Worm (Caenorhabditis elegans) whole organism, L1 larva: ENCODE measurements around the gene tctn-1.

Source experiments
- F16B12.6 ChIP-seq: fragments of 150-350 bp; optimal IDR thresholded peaks from 2 replicates; lab custom pipeline; 2014; ENCODE audit warnings: missing biosample characterization, missing genetic modification characterization
- aha-1 ChIP-seq: fragments of 150-350 bp; optimal IDR thresholded peaks from 2 replicates; lab custom pipeline; 2014; ENCODE audit warnings: missing biosample characterization, missing genetic modification characterization
- aly-2 ChIP-seq: fragments of 150-350 bp; optimal IDR thresholded peaks from 2 replicates; lab custom pipeline; 2014; ENCODE audit warnings: missing biosample characterization, missing genetic modification characterization
- blmp-1 ChIP-seq: fragments of 150-350 bp; optimal IDR thresholded peaks from 2 replicates; lab custom pipeline; 2014; ENCODE audit warnings: missing biosample characterization, missing genetic modification characterization
- ceh-8 ChIP-seq: fragments of 200-800 bp; sonication (Bioruptor generic); optimal IDR thresholded peaks from 2 replicates; lab custom pipeline; 2018; ENCODE audit warnings: mild to moderate bottlenecking, missing genetic modification characterization, moderate library complexity, missing compliant biosample characterization
- ceh-82 ChIP-seq, 3 experiments: fragments of 150-350 bp in 1 of 3; sonication (generic microtip) in 2 of 3; optimal IDR thresholded peaks; 2 replicates each; lab custom pipeline; 2014 to 2017; ENCODE audit warnings: missing biosample characterization in 3 of 3, missing genetic modification characterization in 3 of 3
- ceh-90 ChIP-seq: sonication (generic microtip); optimal IDR thresholded peaks from 2 replicates; lab custom pipeline; 2016; ENCODE audit warnings: missing genetic modification characterization, missing compliant biosample characterization
- efl-1 ChIP-seq, 4 experiments: fragments of 150-350 bp; optimal IDR thresholded peaks in 3 of 4; peaks in 1 of 4; 1 replicate in 1 of 4; 2 replicates in 3 of 4; lab custom pipeline; 2014; ENCODE audit warnings: missing biosample characterization in 2 of 4, missing genetic modification characterization in 2 of 4, missing genetic modification reagents in 2 of 4
- egl-27 ChIP-seq, 2 experiments: fragments of 150-350 bp in 1 of 2; sonication (generic microtip); optimal IDR thresholded peaks; 3 replicates each; lab custom pipeline; 2017 to 2018; ENCODE audit warnings: missing biosample characterization in 2 of 2, missing genetic modification characterization in 2 of 2, missing genetic modification reagents in 2 of 2
- elt-2 ChIP-seq: sonication (generic microtip); optimal IDR thresholded peaks from 2 replicates; lab custom pipeline; 2016; ENCODE audit warnings: missing genetic modification characterization, mild to moderate bottlenecking, inconsistent platforms, missing compliant biosample characterization, missing genetic modification reagents
- elt-3 ChIP-seq, 6 experiments: fragments of 150-350 bp in 1 of 6; sonication (generic microtip); optimal IDR thresholded peaks; 2 replicates each; lab custom pipeline; 2017 to 2018; ENCODE audit warnings: missing biosample characterization in 6 of 6, missing genetic modification characterization in 6 of 6, inconsistent platforms in 1 of 6
- fkh-8 ChIP-seq: sonication (generic microtip); optimal IDR thresholded peaks from 2 replicates; lab custom pipeline; 2016; ENCODE audit warnings: mild to moderate bottlenecking, missing genetic modification characterization, missing compliant biosample characterization
- hlh-17 ChIP-seq: fragments of 200-800 bp; sonication (Bioruptor generic); optimal IDR thresholded peaks from 2 replicates; lab custom pipeline; 2018; ENCODE audit warnings: missing genetic modification characterization, mild to moderate bottlenecking, missing compliant biosample characterization, moderate library complexity, borderline replicate concordance
- irx-1 ChIP-seq: sonication (generic microtip); optimal IDR thresholded peaks from 2 replicates; lab custom pipeline; 2016; ENCODE audit warnings: missing genetic modification characterization, missing compliant biosample characterization
- isw-1 ChIP-seq: fragments of 200-800 bp; sonication (Bioruptor generic); IDR thresholded peaks from 2 replicates; pipeline ENCODE4 v1.3.6; 2022; ENCODE audit warnings: missing genetic modification characterization, missing compliant biosample characterization
- jun-1 ChIP-seq: fragments of 150-350 bp; optimal IDR thresholded peaks from 2 replicates; lab custom pipeline; 2014; ENCODE audit warnings: missing biosample characterization, missing genetic modification reagents, missing genetic modification characterization
- lin-13 ChIP-seq: fragments of 150-350 bp; optimal IDR thresholded peaks from 2 replicates; lab custom pipeline; 2014; ENCODE audit warnings: missing biosample characterization, missing genetic modification reagents, missing genetic modification characterization
- lin-14 ChIP-seq: fragments of 200-800 bp; sonication (Bioruptor generic); optimal IDR thresholded peaks from 2 replicates; lab custom pipeline; 2018; ENCODE audit warnings: mild to moderate bottlenecking, missing genetic modification characterization, moderate library complexity, missing compliant biosample characterization
- lin-15B ChIP-seq: fragments of 150-350 bp; sonication (generic microtip); optimal IDR thresholded peaks from 3 replicates; lab custom pipeline; 2014; ENCODE audit warnings: missing biosample characterization, missing genetic modification characterization
- lin-35 ChIP-seq, 2 experiments: fragments of 150-350 bp; optimal IDR thresholded peaks; 2 replicates each; lab custom pipeline; 2014; ENCODE audit warnings: missing biosample characterization in 2 of 2, missing genetic modification characterization in 2 of 2, missing genetic modification reagents in 2 of 2
- lin-39 ChIP-seq: fragments of 150-350 bp; optimal IDR thresholded peaks from 2 replicates; lab custom pipeline; 2014; ENCODE audit warnings: missing biosample characterization, missing genetic modification reagents, missing genetic modification characterization
- lsy-2 ChIP-seq, 2 experiments: fragments of 150-350 bp; optimal IDR thresholded peaks; 2 replicates each; lab custom pipeline; 2014; ENCODE audit warnings: missing biosample characterization in 2 of 2, missing genetic modification characterization in 2 of 2
- mab-9 ChIP-seq: fragments of 200-800 bp; sonication (Bioruptor generic); IDR thresholded peaks from 2 replicates; pipeline ENCODE4 v1.3.6; 2022; ENCODE audit warnings: missing genetic modification reagents, missing genetic modification characterization, missing compliant biosample characterization
- mdl-1 ChIP-seq, 2 experiments: fragments of 150-350 bp; optimal IDR thresholded peaks; 2 replicates each; lab custom pipeline; 2014 to 2017; ENCODE audit warnings: missing biosample characterization in 2 of 2, missing genetic modification characterization in 2 of 2, inconsistent platforms in 1 of 2
- mep-1 ChIP-seq: fragments of 150-350 bp; optimal IDR thresholded peaks from 2 replicates; lab custom pipeline; 2014; ENCODE audit warnings: missing biosample characterization, missing genetic modification characterization
- nhr-11 ChIP-seq: fragments of 150-350 bp; optimal IDR thresholded peaks from 2 replicates; lab custom pipeline; 2014; ENCODE audit warnings: missing biosample characterization, missing genetic modification characterization
- nhr-12 ChIP-seq: sonication (generic microtip); optimal IDR thresholded peaks from 2 replicates; lab custom pipeline; 2017; ENCODE audit warnings: missing biosample characterization, missing genetic modification characterization
- nhr-19 ChIP-seq: fragments of 200-800 bp; sonication (Bioruptor generic); conservative IDR thresholded peaks from 2 replicates; pipeline ENCODE4 v1.3.6; 2022; ENCODE audit warnings: missing genetic modification characterization, missing compliant biosample characterization
- nhr-237 ChIP-seq: fragments of 150-350 bp; optimal IDR thresholded peaks from 2 replicates; lab custom pipeline; 2014; ENCODE audit warnings: missing biosample characterization, missing genetic modification characterization
- nhr-28 ChIP-seq: fragments of 150-350 bp; optimal IDR thresholded peaks from 2 replicates; lab custom pipeline; 2014; ENCODE audit warnings: missing biosample characterization, missing genetic modification characterization
- nhr-47 ChIP-seq: sonication (generic microtip); optimal IDR thresholded peaks from 2 replicates; lab custom pipeline; 2016; ENCODE audit warnings: mild to moderate bottlenecking, missing genetic modification characterization, moderate library complexity, missing compliant biosample characterization
- nhr-71 ChIP-seq: sonication (generic microtip); optimal IDR thresholded peaks from 2 replicates; lab custom pipeline; 2016; ENCODE audit warnings: mild to moderate bottlenecking, missing genetic modification characterization, moderate library complexity, missing compliant biosample characterization
- nhr-85 ChIP-seq: sonication (generic microtip); peaks from one replicate; lab custom pipeline; 2016; ENCODE audit warnings: missing genetic modification characterization, inconsistent platforms, missing compliant biosample characterization
- nhr-90 ChIP-seq: sonication (generic microtip); optimal IDR thresholded peaks from 2 replicates; lab custom pipeline; 2016; ENCODE audit warnings: mild to moderate bottlenecking, missing genetic modification characterization, missing compliant biosample characterization; ENCODE audit not compliant: poor library complexity
- snpc-4 ChIP-seq: fragments of 150-350 bp; optimal IDR thresholded peaks from 2 replicates; lab custom pipeline; 2014; ENCODE audit warnings: missing biosample characterization, missing genetic modification characterization
- snu-23 ChIP-seq: sonication (generic microtip); optimal IDR thresholded peaks from 2 replicates; lab custom pipeline; 2016; ENCODE audit warnings: missing genetic modification characterization, missing compliant biosample characterization
- sptf-1 ChIP-seq: fragments of 150-350 bp; optimal IDR thresholded peaks from 2 replicates; lab custom pipeline; 2014; ENCODE audit warnings: missing biosample characterization, missing genetic modification characterization
- sup-37 ChIP-seq: fragments of 200-800 bp; sonication (Bioruptor generic); optimal IDR thresholded peaks from 2 replicates; lab custom pipeline; 2018; ENCODE audit warnings: mild to moderate bottlenecking, missing genetic modification characterization, missing compliant biosample characterization
- tlp-1 ChIP-seq: fragments of 150-350 bp; optimal IDR thresholded peaks from 2 replicates; lab custom pipeline; 2014; ENCODE audit warnings: missing biosample characterization, missing genetic modification characterization
- unc-130 ChIP-seq: fragments of 150-350 bp; optimal IDR thresholded peaks from 2 replicates; lab custom pipeline; 2017; ENCODE audit warnings: missing biosample characterization, missing genetic modification characterization, inconsistent platforms
- unc-86 ChIP-seq: sonication (generic microtip); optimal IDR thresholded peaks from 2 replicates; lab custom pipeline; 2016; ENCODE audit warnings: missing genetic modification characterization, missing compliant biosample characterization
- unc-98 ChIP-seq: fragments of 200-800 bp; sonication (Bioruptor generic); IDR thresholded peaks from 2 replicates; pipeline ENCODE4 v1.3.6; 2022; ENCODE audit warnings: missing genetic modification characterization, missing compliant biosample characterization
- vab-15 ChIP-seq: sonication (generic microtip); optimal IDR thresholded peaks from 2 replicates; lab custom pipeline; 2017; ENCODE audit warnings: missing genotype, mild to moderate bottlenecking, missing genetic modification characterization, missing compliant biosample characterization
- xbp-1 ChIP-seq: sonication (generic microtip); optimal IDR thresholded peaks from 2 replicates; lab custom pipeline; 2016; ENCODE audit warnings: missing genetic modification characterization, missing compliant biosample characterization
- zag-1 ChIP-seq: fragments of 150-350 bp; optimal IDR thresholded peaks from 2 replicates; lab custom pipeline; 2014; ENCODE audit warnings: missing biosample characterization, missing genetic modification characterization
- ztf-4 ChIP-seq: fragments of 150-350 bp; optimal IDR thresholded peaks from 2 replicates; lab custom pipeline; 2014; ENCODE audit warnings: missing biosample characterization, missing genetic modification characterization

The tctn-1 gene

ce11 chrIV:4712376-4712775 is 35.3 kb downstream of the tctn-1 start, which contains the start of gene yars-2 (continued):
- no peak for TF ChIP-seq elt-3 (tag; optimal IDR thresholded peaks at IDR 0.05; lab: Kevin White, UChicago)

- no peak for TF ChIP-seq ztf-4
- no peak for TF ChIP-seq efl-1 (optimal IDR thresholded peaks at IDR 0.05; lab: Kevin White, UChicago)
- TF ChIP-seq efl-1 (GFP tag; optimal IDR thresholded peaks at IDR 0.05 in 1 of 2; lab: Kevin White, UChicago): peak in 1 of 2 experiments; percentile 67
- TF ChIP-seq jun-1 (tag; lab: Kevin White, UChicago): no peak
- no peak for TF ChIP-seq lsy-2 (tag; optimal IDR thresholded peaks at IDR 0.05; lab: Kevin White, UChicago)
These were observed 37.2 kb downstream of the tctn-1 start, which contains the start of gene cif-1 for ce11 chrIV:4710459-4710858. Gene cif-1, minus strand, starts transcription at chrIV:4710755.

- TF ChIP-seq hlh-17 (GFP tag; lab: Kevin White, UChicago) (no peak), nhr-11 (no peak), nhr-71 (tag; lab: Kevin White, UChicago) (no peak), sptf-1 (tag; lab: Kevin White, UChicago) (no peak), nhr-47 (tag; lab: Kevin White, UChicago) (no peak), elt-3 (tag; optimal IDR thresholded peaks at IDR 0.05; lab: Kevin White, UChicago) (no peak), sup-37 (GFP tag; lab: Kevin White, UChicago) (no peak), nhr-85 (tag; lab: Kevin White, UChicago) (no peak), aly-2 (tag; lab: Kevin White, UChicago) (no peak), mab-9 (no peak), mdl-1 (tag; optimal IDR thresholded peaks at IDR 0.05; lab: Kevin White, UChicago) (no peak), lin-13 (GFP tag; lab: Kevin White, UChicago) (no peak), blmp-1 (tag; lab: Kevin White, UChicago) (no peak), lin-39 (tag; lab: Kevin White, UChicago) (no peak), zag-1 (tag; lab: Kevin White, UChicago) (no peak)
These were observed 41.7 kb downstream of the tctn-1 start for ce11 chrIV:4705922-4706321.

- TF ChIP-seq vab-15 (tag; lab: Kevin White, UChicago) (no peak), ceh-8 (GFP tag; lab: Kevin White, UChicago) (no peak), sup-37 (GFP tag; lab: Kevin White, UChicago) (no peak), mab-9 (no peak), aha-1 (tag; lab: Kevin White, UChicago) (no peak), lin-39 (tag; lab: Kevin White, UChicago) (no peak), blmp-1 (tag; lab: Kevin White, UChicago) (no peak), lin-35 (GFP tag; optimal IDR thresholded peaks at IDR 0.05; lab: Kevin White, UChicago) (peak; percentile 58 to 59), elt-2 (tag; lab: Kevin White, UChicago) (peak; percentile 3), lsy-2 (tag; optimal IDR thresholded peaks at IDR 0.05; lab: Kevin White, UChicago) (peak; percentile 42 to 72), nhr-90 (tag; lab: Kevin White, UChicago) (peak; percentile 34), unc-86 (tag; lab: Kevin White, UChicago) (no peak), lin-15B (tag; lab: Kevin White, UChicago) (peak; percentile 47), snpc-4 (tag; lab: Kevin White, UChicago) (no peak), irx-1 (tag; lab: Kevin White, UChicago) (no peak), efl-1 (optimal IDR thresholded peaks at IDR 0.05; lab: Kevin White, UChicago) (peak; percentile 47 to 59), efl-1 (GFP tag; optimal IDR thresholded peaks at IDR 0.05 in 1 of 2; lab: Kevin White, UChicago) (peak in 1 of 2 experiments; percentile 37), snu-23 (GFP tag; lab: Kevin White, UChicago) (peak; percentile 75), nhr-28 (tag; lab: Kevin White, UChicago) (no peak), xbp-1 (peak; percentile 48), tlp-1 (tag; lab: Kevin White, UChicago) (no peak), ceh-90 (tag; lab: Kevin White, UChicago) (no peak), nhr-19 (GFP tag; lab: Robert Waterston, UW) (peak; percentile 54), aly-2 (tag; lab: Kevin White, UChicago) (no peak), unc-130 (tag; lab: Kevin White, UChicago) (peak; percentile 31), nhr-237 (tag; lab: Kevin White, UChicago) (peak; percentile 29), isw-1 (GFP tag; lab: Robert Waterston, UW) (no peak), egl-27 (tag; optimal IDR thresholded peaks at IDR 0.05; lab: Kevin White, UChicago) (no peak), ceh-82 (tag; optimal IDR thresholded peaks at IDR 0.05; lab: Kevin White, UChicago) (peak; percentile 33 to 54 (median 37)), unc-98 (GFP tag; lab: Robert Waterston, UW) (no peak), elt-3 (tag; optimal IDR thresholded peaks at IDR 0.05; lab: Kevin White, UChicago) (no peak), lin-14 (peak; percentile 94), mep-1 (peak; percentile 56), nhr-12 (tag; lab: Kevin White, UChicago) (no peak), fkh-8 (tag; lab: Kevin White, UChicago) (peak; percentile 59), F16B12.6 (peak; percentile 43)
These were observed 42.5 kb downstream of the tctn-1 start for ce11 chrIV:4705182-4705581.
